Fruit fly (Drosophila melanogaster): ENCODE results near the gene CG43783.

Gene CG43783

DNA sequence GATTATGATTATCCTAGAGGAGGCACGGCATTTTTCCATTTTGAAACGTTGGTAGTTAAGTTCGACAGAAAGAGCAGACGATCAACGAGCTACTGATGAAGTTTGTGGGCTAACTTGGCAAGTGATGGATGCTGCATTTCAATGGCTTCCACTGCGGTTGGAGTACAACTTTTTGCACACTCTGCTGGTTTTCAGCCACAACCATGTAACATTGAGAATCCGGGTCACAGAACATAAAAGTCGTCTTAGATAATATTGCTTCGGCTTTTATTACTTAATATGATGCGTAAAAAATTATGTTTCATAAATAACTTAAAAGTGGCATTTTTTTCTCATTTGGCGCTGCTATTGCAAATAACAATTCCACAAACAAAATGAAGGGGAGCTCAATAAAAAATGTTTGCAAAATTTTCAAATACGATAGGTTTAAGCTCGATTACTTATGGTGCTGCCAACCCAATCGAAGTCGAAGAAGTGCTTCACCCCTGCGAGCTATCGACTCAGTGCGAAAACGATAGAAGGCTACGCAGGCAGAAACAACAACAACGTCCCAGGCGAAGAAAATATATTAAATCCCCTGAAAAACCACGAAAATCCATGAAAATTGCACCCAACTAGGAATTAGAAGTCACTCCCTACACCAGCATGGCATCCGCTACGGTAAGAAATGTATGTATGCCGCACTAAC, 12.4 kb upstream of the CG43783 start, which contains the start of the genes CG5653 and CG5021 (continued):
- TF ChIP-seq phol (tag; optimal IDR thresholded peaks at IDR 0.05) (no peak), fd3F (GFP tag; optimal IDR thresholded peaks at IDR 0.05) (no peak), vnd (GFP tag; IDR thresholded peaks at IDR 0.05; ENCODE audit: partially characterized antibody) (peak; percentile 56; the same call in 2 of the 3 replicates), CG13624 (GFP tag; optimal IDR thresholded peaks at IDR 0.05) (no peak), CG13287 (GFP tag; IDR thresholded peaks at IDR 0.05; ENCODE audit: partially characterized antibody) (peak; percentile 71), CG4360 (GFP tag; IDR thresholded peaks at IDR 0.05) (peak; percentile 81), CG15514 (GFP tag; optimal IDR thresholded peaks at IDR 0.05) (peak; percentile 55), CG15269 (tag; optimal IDR thresholded peaks at IDR 0.05) (no peak), CG2202 (tag; optimal IDR thresholded peaks at IDR 0.05) (no peak), ato (GFP tag; IDR thresholded peaks at IDR 0.05; ENCODE audit: partially characterized antibody) (peak; percentile 56), chm (GFP tag; IDR thresholded peaks at IDR 0.05) (no peak), Aef1 (GFP tag; IDR thresholded peaks at IDR 0.05) (peak; percentile 31; the same call in 1 of the 3 replicates), Rx (GFP tag; IDR thresholded peaks at IDR 0.05) (no peak), amos (GFP tag; IDR thresholded peaks at IDR 0.05; ENCODE audit: partially characterized antibody) (peak; percentile 57; the same call in 1 of the 2 replicates), Adf1 (GFP tag; IDR thresholded peaks at IDR 0.05) (no peak), CG6854 (GFP tag; optimal IDR thresholded peaks at IDR 0.05) (no peak), shn (GFP tag; optimal IDR thresholded peaks at IDR 0.05) (no peak), Hmr (GFP tag; optimal IDR thresholded peaks at IDR 0.05) (no peak), CG31441 (GFP tag; IDR thresholded peaks at IDR 0.05) (no peak), C15 (GFP tag; IDR thresholded peaks at IDR 0.05) (no peak), sob (GFP tag; IDR thresholded peaks at IDR 0.05) (no peak), Scr (GFP tag; IDR thresholded peaks at IDR 0.05; ENCODE audit: partially characterized antibody) (peak; percentile 47), tna (GFP tag; IDR thresholded peaks at IDR 0.05; ENCODE audit: partially characterized antibody) (peak; percentile 65), seq (GFP tag; IDR thresholded peaks at IDR 0.05) (no peak), CG7556 (GFP tag; optimal IDR thresholded peaks at IDR 0.05) (no peak), HmgZ (tag; optimal IDR thresholded peaks at IDR 0.05) (peak; percentile 47), Ptx1 (GFP tag; IDR thresholded peaks at IDR 0.05) (no peak), ac (GFP tag; optimal IDR thresholded peaks at IDR 0.05) (no peak), psq (GFP tag; optimal IDR thresholded peaks at IDR 0.05) (no peak), Hand (GFP tag; optimal IDR thresholded peaks at IDR 0.05) (no peak), HLHmδ (GFP tag; optimal IDR thresholded peaks at IDR 0.05) (no peak), BEAF-32 (GFP tag; optimal IDR thresholded peaks at IDR 0.05) (peak; percentile 61), CG31365 (tag; optimal IDR thresholded peaks at IDR 0.05) (no peak), twi (tag; optimal IDR thresholded peaks at IDR 0.05) (no peak), ATbp (GFP tag; optimal IDR thresholded peaks at IDR 0.05) (no peak), cad (GFP tag; optimal IDR thresholded peaks at IDR 0.05) (no peak), vvl (GFP tag; IDR thresholded peaks at IDR 0.05) (no peak), trh (GFP tag; optimal IDR thresholded peaks at IDR 0.05) (no peak), CG16813 (GFP tag; IDR thresholded peaks at IDR 0.05; ENCODE audit: partially characterized antibody) (peak; percentile 49; the same call in 1 of the 3 replicates), CG2116 (GFP tag; optimal IDR thresholded peaks at IDR 0.05) (peak; percentile 58), stwl (tag; optimal IDR thresholded peaks at IDR 0.05) (peak; percentile 53), CG6254 (GFP tag; optimal IDR thresholded peaks at IDR 0.05) (no peak), CrebB (tag; optimal IDR thresholded peaks at IDR 0.05) (no peak), otp (GFP tag; IDR thresholded peaks at IDR 0.05) (no peak), Ets65A (GFP tag) (no peak), CG13775 (GFP tag; optimal IDR thresholded peaks at IDR 0.05) (no peak), Rfx (GFP tag; IDR thresholded peaks at IDR 0.05) (no peak), h (optimal IDR thresholded peaks at IDR 0.05) (no peak), ara (GFP tag; IDR thresholded peaks at IDR 0.05) (no peak), eyg (GFP tag; optimal IDR thresholded peaks at IDR 0.05) (no peak)

Measured in whole organism, embryonic.